Worm (Caenorhabditis elegans): ENCODE data around the gene acp-1.

DNA sequence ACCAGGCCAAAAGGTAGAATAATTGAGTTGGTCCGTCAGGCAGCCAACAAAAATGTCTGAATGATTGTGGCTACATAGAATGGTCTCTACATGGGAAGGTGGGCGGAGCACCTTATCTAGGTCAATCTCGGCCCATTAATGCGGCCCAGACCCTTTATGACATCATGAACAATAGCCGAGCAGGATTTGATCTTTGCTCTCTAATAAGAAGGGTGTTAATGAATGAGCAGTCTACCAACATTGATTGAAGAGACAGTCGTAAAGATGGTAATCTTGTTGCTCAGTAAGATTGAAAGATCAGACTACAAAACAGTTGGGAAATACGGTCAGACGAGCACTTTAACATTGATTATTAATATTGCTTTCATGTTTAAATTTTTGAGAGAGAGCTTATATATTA, 15.1 kb upstream of the acp-1 start:
- TF ChIP-seq him-1 (tag; optimal IDR thresholded peaks at IDR 0.05): no peak
- TF ChIP-seq W03F9.2 (tag; optimal IDR thresholded peaks at IDR 0.05): no peak

All from whole organism, L4/young adult.